Fruit fly (Drosophila melanogaster): Measurements from ENCODE around the gene ball.

DNA sequence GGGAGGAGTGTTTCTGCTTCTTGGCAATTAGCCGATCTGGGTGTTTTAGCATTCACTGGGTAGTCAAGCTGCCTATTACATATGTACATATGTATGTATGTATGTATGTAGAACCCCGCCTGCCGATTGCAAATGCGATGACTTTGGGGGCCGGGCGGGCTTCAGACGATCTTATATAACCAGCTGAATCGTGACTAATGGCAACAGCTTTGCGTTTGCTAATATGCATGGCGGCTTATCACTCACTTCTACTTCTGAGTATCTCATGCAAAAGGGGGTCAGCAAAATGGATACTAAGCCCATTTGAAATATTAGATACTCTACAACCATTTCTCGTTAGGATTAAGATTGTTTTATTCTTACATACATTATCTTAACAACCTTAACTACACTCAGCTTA lies 29.7 kb upstream of the ball start:
- no peak for TF ChIP-seq usp (GFP tag; optimal IDR thresholded peaks at IDR 0.05)
- TF ChIP-seq pan (optimal IDR thresholded peaks at IDR 0.05): no peak
- TF ChIP-seq psq (optimal IDR thresholded peaks at IDR 0.05): no peak
- no peak for TF ChIP-seq EcR (GFP tag; optimal IDR thresholded peaks at IDR 0.05)
- TF ChIP-seq Dll (optimal IDR thresholded peaks at IDR 0.05): no peak

All from whole organism.